Worm (Caenorhabditis elegans) whole organism, young adult: ENCODE results near the gene C31E10.5.

Experiments used
- C17E4.6 ChIP-seq: fragments of 200-800 bp; sonication (Bioruptor generic); IDR thresholded peaks from 2 replicates; pipeline ENCODE4 v1.3.6; 2022; ENCODE audit warnings: missing genetic modification reagents, missing genetic modification characterization, missing compliant biosample characterization
- D2030.7 ChIP-seq: fragments of 200-800 bp; sonication (Bioruptor generic); IDR thresholded peaks from 2 replicates; pipeline ENCODE4 v1.3.6; 2022; ENCODE audit warnings: missing genetic modification reagents, missing genetic modification characterization, missing compliant biosample characterization
- F10E7.11 ChIP-seq: sonication (generic microtip); optimal IDR thresholded peaks from 2 replicates; lab custom pipeline; 2017; ENCODE audit warnings: mild to moderate bottlenecking, missing genetic modification characterization, moderate library complexity, missing compliant biosample characterization
- F23B12.7 ChIP-seq: sonication (generic microtip); optimal IDR thresholded peaks from 2 replicates; lab custom pipeline; 2017; ENCODE audit warnings: missing genetic modification characterization, mild to moderate bottlenecking, missing compliant biosample characterization, antibody characterized with exemption, moderate library complexity; ENCODE audit not compliant: insufficient read depth
- F33H1.4 ChIP-seq: fragments of 200-800 bp; sonication (Bioruptor generic); IDR thresholded peaks from 2 replicates; pipeline ENCODE4 v1.3.6; 2022; ENCODE audit warnings: missing genetic modification reagents, missing genetic modification characterization, missing compliant biosample characterization
- F52B5.7 ChIP-seq: sonication (generic microtip); optimal IDR thresholded peaks from 2 replicates; lab custom pipeline; 2016; ENCODE audit warnings: mild to moderate bottlenecking, missing genetic modification characterization, missing compliant biosample characterization
- F57A8.1 ChIP-seq: fragments of 200-800 bp; sonication (Bioruptor generic); optimal IDR thresholded peaks from 2 replicates; lab custom pipeline; 2018; ENCODE audit warnings: mild to moderate bottlenecking, missing genetic modification characterization, moderate library complexity, missing compliant biosample characterization
- K11D2.4 ChIP-seq: fragments of 200-800 bp; sonication (Bioruptor generic); IDR thresholded peaks from 2 replicates; pipeline ENCODE4 v1.3.6; 2022; ENCODE audit warnings: missing genetic modification reagents, missing genetic modification characterization, missing compliant biosample characterization
- K12H6.12 ChIP-seq: fragments of 200-800 bp; sonication (Bioruptor generic); optimal IDR thresholded peaks from 2 replicates; lab custom pipeline; 2018; ENCODE audit warnings: mild to moderate bottlenecking, missing genetic modification characterization, missing compliant biosample characterization
- T07F8.4 ChIP-seq: sonication (generic microtip); optimal IDR thresholded peaks from 2 replicates; lab custom pipeline; 2016; ENCODE audit warnings: mild to moderate bottlenecking, missing genetic modification characterization, moderate library complexity, missing compliant biosample characterization
- Y67H2A.10 ChIP-seq: fragments of 200-800 bp; sonication (Bioruptor generic); conservative IDR thresholded peaks from 2 replicates; pipeline ENCODE4 v1.3.6; 2022; ENCODE audit warnings: missing genetic modification reagents, missing genetic modification characterization, missing compliant biosample characterization
- akir-1 ChIP-seq: fragments of 200-800 bp; sonication (Bioruptor generic); optimal IDR thresholded peaks from 2 replicates; lab custom pipeline; 2018; ENCODE audit warnings: mild to moderate bottlenecking, missing genetic modification characterization, moderate library complexity, missing compliant biosample characterization
- ama-1 ChIP-seq, 3 experiments: fragments of 150-350 bp in 1 of 3; sonication (generic microtip) in 2 of 3; optimal IDR thresholded peaks; 2 replicates each; lab custom pipeline; 2014 to 2018; ENCODE audit warnings: missing biosample characterization in 2 of 3, missing genetic modification characterization in 2 of 3, missing genetic modification reagents in 2 of 3
- aptf-2 ChIP-seq: fragments of 200-800 bp; sonication (Bioruptor generic); conservative IDR thresholded peaks from 2 replicates; pipeline ENCODE4 v1.3.6; 2022; ENCODE audit warnings: missing genetic modification reagents, missing genetic modification characterization, missing compliant biosample characterization
- atf-7 ChIP-seq: sonication (generic microtip); optimal IDR thresholded peaks from 2 replicates; lab custom pipeline; 2017; ENCODE audit warnings: mild to moderate bottlenecking, missing genetic modification characterization, missing compliant biosample characterization
- attf-3 ChIP-seq: fragments of 200-800 bp; sonication (Bioruptor generic); conservative IDR thresholded peaks from 2 replicates; pipeline ENCODE4 v1.3.6; 2022; ENCODE audit warnings: missing genetic modification reagents, missing genetic modification characterization, missing compliant biosample characterization
- cebp-1 ChIP-seq, 2 experiments: fragments of 200-800 bp in 1 of 2; sonication (Bioruptor generic) in 1 of 2; sonication (generic microtip) in 1 of 2; IDR thresholded peaks in 1 of 2; optimal IDR thresholded peaks in 1 of 2; 2 replicates each; pipeline versions ENCODE4 v1.3.6 to Lab custom; 2017 to 2022; ENCODE audit warnings: missing compliant biosample characterization in 2 of 2, missing genetic modification characterization in 2 of 2, mild to moderate bottlenecking in 1 of 2, missing genetic modification reagents in 1 of 2, moderate library complexity in 1 of 2
- cebp-2 ChIP-seq: fragments of 200-800 bp; sonication (Bioruptor generic); IDR thresholded peaks from 2 replicates; pipeline ENCODE4 v1.3.6; 2022; ENCODE audit warnings: missing genetic modification characterization, missing compliant biosample characterization
- ceh-58 ChIP-seq: fragments of 200-800 bp; sonication (Bioruptor generic); IDR thresholded peaks from 2 replicates; pipeline ENCODE4 v1.3.6; 2022; ENCODE audit warnings: missing genetic modification characterization, missing compliant biosample characterization
- ceh-79 ChIP-seq: sonication (generic microtip); optimal IDR thresholded peaks from 2 replicates; lab custom pipeline; 2017; ENCODE audit warnings: mild to moderate bottlenecking, missing genetic modification characterization, missing compliant biosample characterization
- ceh-91 ChIP-seq: fragments of 200-800 bp; sonication (Bioruptor generic); IDR thresholded peaks from 2 replicates; pipeline ENCODE4 v1.3.6; 2022; ENCODE audit warnings: missing genetic modification reagents, missing genetic modification characterization, missing compliant biosample characterization
- ekl-4 ChIP-seq: fragments of 200-800 bp; sonication (Bioruptor generic); IDR thresholded peaks from 2 replicates; pipeline ENCODE4 v1.3.6; 2022; ENCODE audit warnings: missing genetic modification reagents, missing genetic modification characterization, missing compliant biosample characterization
- gei-17 ChIP-seq: fragments of 200-800 bp; sonication (Bioruptor generic); optimal IDR thresholded peaks from 2 replicates; lab custom pipeline; 2018; ENCODE audit warnings: mild to moderate bottlenecking, missing genetic modification characterization, missing compliant biosample characterization
- him-1 ChIP-seq: sonication (generic microtip); optimal IDR thresholded peaks from 2 replicates; lab custom pipeline; 2016; ENCODE audit warnings: missing genotype, missing genetic modification reagents, missing genetic modification characterization, missing compliant biosample characterization
- hmg-20 ChIP-seq: fragments of 200-800 bp; sonication (Bioruptor generic); IDR thresholded peaks from 2 replicates; pipeline ENCODE4 v1.3.6; 2022; ENCODE audit warnings: missing genetic modification reagents, missing genetic modification characterization, missing compliant biosample characterization
- lag-1 ChIP-seq: fragments of 200-800 bp; sonication (Bioruptor generic); IDR thresholded peaks from 2 replicates; pipeline ENCODE4 v1.3.6; 2022; ENCODE audit warnings: missing genetic modification reagents, missing genetic modification characterization, missing compliant biosample characterization
- let-526 ChIP-seq: fragments of 200-800 bp; sonication (Bioruptor generic); IDR thresholded peaks from 2 replicates; pipeline ENCODE4 v1.3.6; 2022; ENCODE audit warnings: missing genetic modification reagents, missing genetic modification characterization, missing compliant biosample characterization
- lin-40 ChIP-seq: sonication (generic microtip); optimal IDR thresholded peaks from 2 replicates; lab custom pipeline; 2016; ENCODE audit warnings: missing genetic modification characterization, mild to moderate bottlenecking, missing compliant biosample characterization, missing genotype, missing genetic modification reagents
- lir-1 ChIP-seq: fragments of 200-800 bp; sonication (Bioruptor generic); conservative IDR thresholded peaks from 2 replicates; pipeline ENCODE4 v1.3.6; 2022; ENCODE audit warnings: missing genetic modification reagents, missing genetic modification characterization, missing compliant biosample characterization
- madf-10 ChIP-seq: sonication (generic microtip); optimal IDR thresholded peaks from 2 replicates; lab custom pipeline; 2016; ENCODE audit warnings: mild to moderate bottlenecking, missing genetic modification characterization, missing compliant biosample characterization
- madf-8 ChIP-seq: fragments of 200-800 bp; sonication (Bioruptor generic); conservative IDR thresholded peaks from 2 replicates; pipeline ENCODE4 v1.3.6; 2022; ENCODE audit warnings: missing genetic modification reagents, missing genetic modification characterization, missing compliant biosample characterization
- mel-28 ChIP-seq: sonication (generic microtip); optimal IDR thresholded peaks from 2 replicates; lab custom pipeline; 2016; ENCODE audit warnings: borderline replicate concordance, mild to moderate bottlenecking, missing genetic modification characterization, missing compliant biosample characterization
- mes-4 ChIP-seq: sonication (generic microtip); optimal IDR thresholded peaks from 2 replicates; lab custom pipeline; 2016; ENCODE audit warnings: missing genotype, missing genetic modification characterization, missing compliant biosample characterization
- nfya-1 ChIP-seq: sonication (generic microtip); optimal IDR thresholded peaks from 2 replicates; lab custom pipeline; 2017; ENCODE audit warnings: antibody characterized with exemption, missing compliant biosample characterization, missing genetic modification characterization, borderline replicate concordance; ENCODE audit not compliant: insufficient read depth
- nfya-2 ChIP-seq: fragments of 200-800 bp; sonication (Bioruptor generic); IDR thresholded peaks from 2 replicates; pipeline ENCODE4 v1.3.6; 2022; ENCODE audit warnings: missing genetic modification reagents, missing genetic modification characterization, missing compliant biosample characterization
- nfyb-1 ChIP-seq: fragments of 200-800 bp; sonication (Bioruptor generic); IDR thresholded peaks from 2 replicates; pipeline ENCODE4 v1.3.6; 2022; ENCODE audit warnings: missing genetic modification reagents, missing genetic modification characterization, missing compliant biosample characterization
- nhr-90 ChIP-seq: sonication (generic microtip); optimal IDR thresholded peaks from 2 replicates; lab custom pipeline; 2016; ENCODE audit warnings: missing genotype, mild to moderate bottlenecking, missing genetic modification characterization, missing compliant biosample characterization
- pbrm-1 ChIP-seq: fragments of 200-800 bp; sonication (Bioruptor generic); IDR thresholded peaks from 2 replicates; pipeline ENCODE4 v1.3.6; 2022; ENCODE audit warnings: missing genetic modification reagents, missing genetic modification characterization, missing compliant biosample characterization
- repo-1 ChIP-seq: sonication (generic microtip); optimal IDR thresholded peaks from 2 replicates; lab custom pipeline; 2017; ENCODE audit warnings: mild to moderate bottlenecking, missing genetic modification characterization, missing compliant biosample characterization
- sdz-38 ChIP-seq: sonication (generic microtip); optimal IDR thresholded peaks from 2 replicates; lab custom pipeline; 2016; ENCODE audit warnings: missing genotype, missing genetic modification characterization, missing compliant biosample characterization
- tbp1 ChIP-seq: fragments of 200-800 bp; sonication (Bioruptor generic); optimal IDR thresholded peaks from 2 replicates; lab custom pipeline; 2018; ENCODE audit warnings: mild to moderate bottlenecking, missing genetic modification characterization, missing compliant biosample characterization
- tlf-1 ChIP-seq: fragments of 200-800 bp; sonication (Bioruptor generic); optimal IDR thresholded peaks from 2 replicates; lab custom pipeline; 2018; ENCODE audit warnings: mild to moderate bottlenecking, missing genetic modification characterization, missing compliant biosample characterization
- zfh-2 ChIP-seq: fragments of 200-800 bp; sonication (Bioruptor generic); conservative IDR thresholded peaks from 2 replicates; pipeline ENCODE4 v1.3.6; 2022; ENCODE audit warnings: missing genetic modification reagents, missing genetic modification characterization, missing compliant biosample characterization
- zim-3 ChIP-seq: sonication (generic microtip); optimal IDR thresholded peaks from 2 replicates; lab custom pipeline; 2017; ENCODE audit warnings: mild to moderate bottlenecking, missing genetic modification characterization, moderate library complexity, missing compliant biosample characterization
- ztf-22 ChIP-seq: fragments of 200-800 bp; sonication (Bioruptor generic); optimal IDR thresholded peaks from 2 replicates; lab custom pipeline; 2018; ENCODE audit warnings: mild to moderate bottlenecking, missing genetic modification characterization, moderate library complexity, missing compliant biosample characterization
- ztf-25 ChIP-seq: fragments of 200-800 bp; sonication (Bioruptor generic); IDR thresholded peaks from 2 replicates; pipeline ENCODE4 v1.3.6; 2022; ENCODE audit warnings: missing genetic modification reagents, missing genetic modification characterization, missing compliant biosample characterization
- ztf-26 ChIP-seq: sonication (generic microtip); optimal IDR thresholded peaks from 2 replicates; lab custom pipeline; 2017; ENCODE audit warnings: missing genetic modification characterization, missing compliant biosample characterization

C31E10.5 gene

ce11 chrX:14015808-14016207 is 20.2 kb upstream of the C31E10.5 start (continued):
- TF ChIP-seq ztf-22 (GFP tag; lab: Kevin White, UChicago): no peak
- no peak for TF ChIP-seq C17E4.6 (GFP tag; lab: Robert Waterston, UW)
- peak; percentile 79 for TF ChIP-seq pbrm-1 (GFP tag; lab: Robert Waterston, UW)
- no peak for TF ChIP-seq ama-1 (optimal IDR thresholded peaks at IDR 0.05; lab: Kevin White, UChicago)
- TF ChIP-seq ama-1 (GFP tag; optimal IDR thresholded peaks at IDR 0.05; lab: Kevin White, UChicago): peak in 1 of 2 experiments; percentile 57
- TF ChIP-seq tlf-1 (GFP tag; lab: Kevin White, UChicago): peak; percentile 56
- TF ChIP-seq nfyb-1 (GFP tag; lab: Robert Waterston, UW): peak; percentile 84
- TF ChIP-seq tbp1 (GFP tag; lab: Kevin White, UChicago): peak; percentile 98
- TF ChIP-seq repo-1 (tag; lab: Kevin White, UChicago): peak; percentile 7
- no peak for TF ChIP-seq F10E7.11 (tag; lab: Kevin White, UChicago)
- TF ChIP-seq lir-1 (GFP tag; lab: Robert Waterston, UW): peak; percentile 68
- peak; percentile 75 for TF ChIP-seq K11D2.4 (GFP tag; lab: Robert Waterston, UW)
- TF ChIP-seq sdz-38 (tag; lab: Kevin White, UChicago): no peak
- TF ChIP-seq T07F8.4 (tag; lab: Kevin White, UChicago): peak; percentile 76
- TF ChIP-seq mes-4 (tag; lab: Kevin White, UChicago): peak; percentile 77
- TF ChIP-seq Y67H2A.10 (GFP tag; lab: Robert Waterston, UW): no peak
- peak; percentile 44; the same call in 1 of the 2 replicates for TF ChIP-seq cebp-1 (GFP tag; IDR thresholded peaks at IDR 0.05; lab: Robert Waterston, UW)
- TF ChIP-seq cebp-1 (tag; optimal IDR thresholded peaks at IDR 0.05; lab: Kevin White, UChicago): peak; percentile 77
- TF ChIP-seq attf-3: 0 out of 2 replicates have a peak, but pooled peaks have one; percentile 10
- no peak for TF ChIP-seq ceh-91 (GFP tag; lab: Robert Waterston, UW)
- peak; percentile 44; the same call in 1 of the 2 replicates for TF ChIP-seq let-526 (GFP tag; lab: Robert Waterston, UW)
- TF ChIP-seq K12H6.12: peak; percentile 45
- peak; percentile 68; the same call in 1 of the 2 replicates for TF ChIP-seq hmg-20 (GFP tag; lab: Robert Waterston, UW)
- peak; percentile 51 for TF ChIP-seq ceh-79 (tag; lab: Kevin White, UChicago)
- TF ChIP-seq ceh-58 (GFP tag; lab: Robert Waterston, UW): no peak
- TF ChIP-seq madf-8: no peak
- no peak for TF ChIP-seq F33H1.4
- no peak for TF ChIP-seq F57A8.1
- peak; percentile 82 for TF ChIP-seq madf-10 (tag; lab: Kevin White, UChicago)
- 0 out of 2 replicates have a peak, but pooled peaks have one; percentile 38 for TF ChIP-seq cebp-2
- TF ChIP-seq D2030.7 (GFP tag; lab: Robert Waterston, UW): peak; percentile 61
- no peak for TF ChIP-seq nfya-2 (GFP tag; lab: Robert Waterston, UW)
- peak; percentile 73; the same call in 1 of the 2 replicates for TF ChIP-seq ekl-4
- TF ChIP-seq lin-40: peak; percentile 90
- TF ChIP-seq lag-1 (GFP tag; lab: Robert Waterston, UW): 0 out of 2 replicates have a peak, but pooled peaks have one; percentile 73
- peak; percentile 76 for TF ChIP-seq F52B5.7 (tag; lab: Kevin White, UChicago)
- peak; percentile 89 for TF ChIP-seq him-1
- TF ChIP-seq zim-3 (tag; lab: Kevin White, UChicago): peak; percentile 32
- peak; percentile 71 for TF ChIP-seq nhr-90 (tag; lab: Kevin White, UChicago)
- peak; percentile 83; the same call in 1 of the 2 replicates for TF ChIP-seq ztf-25 (GFP tag; lab: Robert Waterston, UW)
- no peak for TF ChIP-seq aptf-2 (GFP tag; lab: Robert Waterston, UW)
- TF ChIP-seq zfh-2 (GFP tag; lab: Robert Waterston, UW): no peak
- TF ChIP-seq gei-17 (GFP tag; lab: Kevin White, UChicago): peak; percentile 68
- peak; percentile 75 for TF ChIP-seq atf-7
- TF ChIP-seq ztf-26 (tag; lab: Kevin White, UChicago): peak; percentile 57
- TF ChIP-seq F23B12.7: peak; percentile 72
- TF ChIP-seq mel-28 (tag; lab: Kevin White, UChicago): peak; percentile 9
- no peak for TF ChIP-seq nfya-1
- no peak for TF ChIP-seq akir-1
